Fruit fly (Drosophila melanogaster) whole organism, embryonic: ENCODE data around the gene CG15803.
A peak's percentile ranks its signal among the peaks of the same experiment; 100 is the strongest.

Experiments
- Antp ChIP-seq: fragments of 200-800 bp; sonication (Bioruptor generic); optimal IDR thresholded peaks from 3 replicates; lab custom pipeline; 2016; ENCODE audit warnings: missing biosample characterization, missing genetic modification characterization
- CG10274 ChIP-seq: fragments of 200-800 bp; sonication (Bioruptor generic); optimal IDR thresholded peaks from 3 replicates; lab custom pipeline; 2017; ENCODE audit warnings: missing biosample characterization, mild to moderate bottlenecking, missing genetic modification characterization
- CG10543 ChIP-seq: fragments of 200-800 bp; sonication (Bioruptor generic); optimal IDR thresholded peaks from 3 replicates; lab custom pipeline; 2017; ENCODE audit warnings: missing biosample characterization, mild to moderate bottlenecking, missing genetic modification characterization, moderate library complexity
- CG11085 ChIP-seq: fragments of 200-800 bp; sonication (Bioruptor generic); IDR thresholded peaks from 2 replicates; pipeline ENCODE4 v1.3.6; 2022; ENCODE audit warnings: missing biosample characterization, missing genetic modification characterization
- CG11504 ChIP-seq: fragments of 200-800 bp; sonication (Bioruptor generic); optimal IDR thresholded peaks from 3 replicates; lab custom pipeline; 2019; ENCODE audit warnings: missing biosample characterization, mild to moderate bottlenecking, missing genetic modification characterization, moderate library complexity
- CG12236 ChIP-seq: fragments of 200-800 bp; sonication (Bioruptor generic); optimal IDR thresholded peaks from 2 replicates; lab custom pipeline; 2016; ENCODE audit warnings: missing biosample characterization, missing genetic modification characterization
- CG1233 ChIP-seq: fragments of 200-800 bp; sonication (Bioruptor generic); optimal IDR thresholded peaks from 4 replicates; lab custom pipeline; 2018; ENCODE audit warnings: missing biosample characterization, mild to moderate bottlenecking, missing genetic modification characterization
- CG13287 ChIP-seq: fragments of 200-800 bp; sonication (Bioruptor generic); IDR thresholded peaks from 2 replicates; pipeline ENCODE4 v1.3.6; 2022; ENCODE audit warnings: missing biosample characterization, missing genetic modification characterization; ENCODE audit not compliant: partially characterized antibody
- CG17612 ChIP-seq: fragments of 200-800 bp; sonication (Bioruptor generic); IDR thresholded peaks from 2 replicates; pipeline ENCODE4 v1.3.6; 2022; ENCODE audit warnings: missing biosample characterization, missing genetic modification characterization
- CG17802 ChIP-seq: fragments of 200-800 bp; sonication (Bioruptor generic); optimal IDR thresholded peaks from 2 replicates; lab custom pipeline; 2018; ENCODE audit warnings: missing biosample characterization, mild to moderate bottlenecking, missing genetic modification characterization, moderate library complexity
- CG18262 ChIP-seq: fragments of 200-800 bp; optimal IDR thresholded peaks from 3 replicates; lab custom pipeline; 2019; ENCODE audit warnings: missing biosample characterization, mild to moderate bottlenecking, missing genetic modification characterization, moderate library complexity
- CG30431 ChIP-seq: fragments of 200-800 bp; sonication (Bioruptor generic); optimal IDR thresholded peaks from 2 replicates; lab custom pipeline; 2017; ENCODE audit warnings: missing biosample characterization, missing genetic modification characterization
- CG43689 ChIP-seq: fragments of 200-800 bp; sonication (Bioruptor generic); IDR thresholded peaks from 2 replicates; pipeline ENCODE4 v1.3.6; 2022; ENCODE audit warnings: missing biosample characterization, missing genetic modification characterization
- CG8359 ChIP-seq: fragments of 200-800 bp; sonication (Bioruptor generic); optimal IDR thresholded peaks from 2 replicates; lab custom pipeline; 2017; ENCODE audit warnings: missing biosample characterization, mild to moderate bottlenecking, missing genetic modification characterization, borderline replicate concordance
- CG8388 ChIP-seq: fragments of 200-800 bp; sonication (Bioruptor generic); optimal IDR thresholded peaks from 2 replicates; lab custom pipeline; 2019; ENCODE audit warnings: missing biosample characterization, mild to moderate bottlenecking, missing genetic modification characterization, moderate library complexity
- CG9797 ChIP-seq: fragments of 200-800 bp; sonication (Bioruptor generic); optimal IDR thresholded peaks from 3 replicates; lab custom pipeline; 2018; ENCODE audit warnings: missing biosample characterization, mild to moderate bottlenecking, missing genetic modification characterization
- Dad ChIP-seq: fragments of 200-800 bp; sonication (Bioruptor generic); optimal IDR thresholded peaks from 3 replicates; lab custom pipeline; 2016; ENCODE audit warnings: missing biosample characterization, missing genetic modification characterization
- Fer2 ChIP-seq: fragments of 200-800 bp; sonication (Bioruptor generic); optimal IDR thresholded peaks from 2 replicates; lab custom pipeline; 2018; ENCODE audit warnings: missing biosample characterization, mild to moderate bottlenecking, missing genetic modification characterization, moderate library complexity
- H2.0 ChIP-seq: fragments of 200-800 bp; sonication (Bioruptor generic); IDR thresholded peaks from 2 replicates; pipeline ENCODE4 v1.3.6; 2022; ENCODE audit warnings: missing biosample characterization, missing genetic modification characterization
- Hr78 ChIP-seq, 2 experiments: fragments of 200-800 bp in 1 of 2; fragments of >200 bp in 1 of 2; sonication (Bioruptor generic) in 1 of 2; optimal IDR thresholded peaks; 2 replicates each; lab custom pipeline; 2017 to 2019; ENCODE audit warnings: missing biosample characterization in 2 of 2, missing genetic modification characterization in 2 of 2, mild to moderate bottlenecking in 1 of 2, moderate library complexity in 1 of 2
- Mad ChIP-seq: fragments of 200-800 bp; sonication (Bioruptor generic); optimal IDR thresholded peaks from 2 replicates; lab custom pipeline; 2016; ENCODE audit warnings: missing biosample characterization, missing genetic modification characterization
- Mrtf ChIP-seq: fragments of 200-800 bp; sonication (Bioruptor generic); IDR thresholded peaks from 3 replicates; pipeline ENCODE4 v1.3.6; 2022; ENCODE audit warnings: missing biosample characterization, missing genetic modification characterization
- NK7.1 ChIP-seq: fragments of 200-800 bp; sonication (Bioruptor generic); optimal IDR thresholded peaks from 3 replicates; lab custom pipeline; 2016; ENCODE audit warnings: missing biosample characterization, missing genetic modification characterization
- Optix ChIP-seq: fragments of 200-800 bp; sonication (Bioruptor generic); IDR thresholded peaks from 3 replicates; pipeline ENCODE4 v1.3.6; 2022; ENCODE audit warnings: missing biosample characterization, missing genetic modification characterization
- Poxn ChIP-seq: fragments of 200-800 bp; sonication (Bioruptor generic); IDR thresholded peaks from 2 replicates; pipeline ENCODE4 v1.3.6; 2022; ENCODE audit warnings: missing biosample characterization, missing genetic modification characterization
- Six4 ChIP-seq: fragments of 200-800 bp; sonication (Bioruptor generic); optimal IDR thresholded peaks from 2 replicates; lab custom pipeline; 2016; ENCODE audit warnings: missing biosample characterization, missing genetic modification characterization
- Sox100B ChIP-seq: fragments of 200-800 bp; sonication (Bioruptor generic); optimal IDR thresholded peaks from 3 replicates; lab custom pipeline; 2018; ENCODE audit warnings: missing biosample characterization, mild to moderate bottlenecking, missing genetic modification characterization
- Sox102F ChIP-seq: fragments of 200-800 bp; sonication (Bioruptor generic); optimal IDR thresholded peaks from 2 replicates; lab custom pipeline; 2018; ENCODE audit warnings: missing biosample characterization, mild to moderate bottlenecking, missing genetic modification characterization, moderate library complexity
- Usf ChIP-seq: fragments of 200-800 bp; sonication (Bioruptor generic); optimal IDR thresholded peaks from 2 replicates; lab custom pipeline; 2017; ENCODE audit warnings: missing genotype, missing biosample characterization, missing genetic modification characterization
- Vsx1 ChIP-seq: fragments of 200-800 bp; sonication (Bioruptor generic); optimal IDR thresholded peaks from 2 replicates; lab custom pipeline; 2017; ENCODE audit warnings: missing biosample characterization, mild to moderate bottlenecking, missing genetic modification characterization, missing genetic modification reagents
- aop ChIP-seq: fragments of 200-800 bp; sonication (Bioruptor generic); IDR thresholded peaks from 2 replicates; pipeline ENCODE4 v1.3.6; 2022; ENCODE audit warnings: missing biosample characterization, missing genetic modification characterization
- cas ChIP-seq: fragments of 200-800 bp; sonication (Bioruptor generic); IDR thresholded peaks from 2 replicates; pipeline ENCODE4 v1.3.6; 2022; ENCODE audit warnings: missing biosample characterization, missing genetic modification characterization
- caup ChIP-seq: fragments of 200-800 bp; sonication (Bioruptor generic); optimal IDR thresholded peaks from 3 replicates; lab custom pipeline; 2017; ENCODE audit warnings: missing biosample characterization, mild to moderate bottlenecking, missing genetic modification characterization, moderate library complexity; ENCODE audit not compliant: severe bottlenecking
- cwo ChIP-seq: fragments of 200-800 bp; sonication (Bioruptor generic); optimal IDR thresholded peaks from 3 replicates; lab custom pipeline; 2017; ENCODE audit warnings: missing biosample characterization, missing genetic modification characterization, mild to moderate bottlenecking, moderate library complexity, missing genetic modification reagents
- dati ChIP-seq: fragments of 200-800 bp; sonication (Bioruptor generic); IDR thresholded peaks from 2 replicates; pipeline ENCODE4 v1.3.6; 2022; ENCODE audit warnings: missing biosample characterization, missing genetic modification characterization
- grau ChIP-seq: fragments of 200-800 bp; optimal IDR thresholded peaks from 3 replicates; lab custom pipeline; 2019; ENCODE audit warnings: missing biosample characterization, mild to moderate bottlenecking, missing genetic modification characterization, moderate library complexity
- kay ChIP-seq: fragments of 200-800 bp; sonication (Bioruptor generic); optimal IDR thresholded peaks from 2 replicates; lab custom pipeline; 2016; ENCODE audit warnings: missing biosample characterization, missing genetic modification characterization
- kni ChIP-seq: fragments of 200-800 bp; sonication (Bioruptor generic); optimal IDR thresholded peaks from 3 replicates; lab custom pipeline; 2017; ENCODE audit warnings: mild to moderate bottlenecking, missing biosample characterization, missing genetic modification reagents, missing genetic modification characterization
- odd ChIP-seq: fragments of 200-800 bp; sonication (Bioruptor generic); optimal IDR thresholded peaks from 2 replicates; lab custom pipeline; 2017; ENCODE audit warnings: missing biosample characterization, mild to moderate bottlenecking, missing genetic modification characterization
- slou ChIP-seq: fragments of 200-800 bp; sonication (Bioruptor generic); optimal IDR thresholded peaks from 3 replicates; lab custom pipeline; 2016; ENCODE audit warnings: missing biosample characterization, missing genetic modification characterization
- ttk ChIP-seq: fragments of 200-800 bp; sonication (Bioruptor generic); IDR thresholded peaks from 2 replicates; pipeline ENCODE4 v2.1.2; 2022; ENCODE audit warnings: missing biosample characterization, missing genetic modification characterization
- tx ChIP-seq: fragments of 200-800 bp; sonication (Bioruptor generic); optimal IDR thresholded peaks from 2 replicates; lab custom pipeline; 2016; ENCODE audit warnings: missing biosample characterization, missing genetic modification characterization
- unc-4 ChIP-seq: fragments of 200-800 bp; sonication (Bioruptor generic); IDR thresholded peaks from 2 replicates; pipeline ENCODE4 v1.3.6; 2022; ENCODE audit warnings: missing biosample characterization, missing genetic modification characterization; ENCODE audit not compliant: partially characterized antibody
- vfl ChIP-seq: fragments of 200-800 bp; sonication (Bioruptor generic); optimal IDR thresholded peaks from 2 replicates; lab custom pipeline; 2016; ENCODE audit warnings: missing biosample characterization, missing genetic modification characterization
- vvl ChIP-seq: fragments of 200-800 bp; sonication (Bioruptor generic); IDR thresholded peaks from 2 replicates; pipeline ENCODE4 v1.3.6; 2022; ENCODE audit warnings: missing biosample characterization, missing genetic modification characterization
- z ChIP-seq: fragments of 200-800 bp; sonication (Bioruptor generic); IDR thresholded peaks from 3 replicates; pipeline ENCODE4 v1.3.6; 2022; ENCODE audit warnings: missing biosample characterization, missing genetic modification characterization
- zen ChIP-seq: fragments of 200-800 bp; sonication (Bioruptor generic); optimal IDR thresholded peaks from 3 replicates; lab custom pipeline; 2018; ENCODE audit warnings: missing biosample characterization, mild to moderate bottlenecking, missing genetic modification characterization, moderate library complexity
- zf30C ChIP-seq: fragments of 200-800 bp; sonication (Bioruptor generic); optimal IDR thresholded peaks from 3 replicates; lab custom pipeline; 2018; ENCODE audit warnings: missing biosample characterization, mild to moderate bottlenecking, missing genetic modification characterization

Gene CG15803

dm6 chr3R:18402549-18403429 lies 42.3 kb upstream of the CG15803 start, which contains the start of the genes Wdr37 and koko (continued):
- TF ChIP-seq zf30C (GFP tag; lab: Kevin White, UChicago) (peak; percentile 99), Six4 (GFP tag; lab: Kevin White, UChicago) (peak; percentile 92), Hr78 (GFP tag; optimal IDR thresholded peaks at IDR 0.05; lab: Kevin White, UChicago) (peak in 1 of 2 experiments; percentile 79), Fer2 (tag; lab: Kevin White, UChicago) (peak; percentile 96), Vsx1 (GFP tag; lab: Kevin White, UChicago) (peak; percentile 80), z (GFP tag; lab: Robert Waterston, UW) (0 out of 3 replicates have a peak, but pooled peaks have one; percentile 8), Sox102F (GFP tag; lab: Kevin White, UChicago) (peak; percentile 98), dati (GFP tag; lab: Robert Waterston, UW) (peak; percentile 82; the same call in 1 of the 2 replicates), CG43689 (GFP tag; lab: Robert Waterston, UW) (peak; percentile 94), CG11504 (tag; lab: Kevin White, UChicago) (peak; percentile 97), Usf (GFP tag; lab: Kevin White, UChicago) (peak; percentile 92), Mrtf (peak; percentile 94), aop (GFP tag; lab: Robert Waterston, UW) (peak; percentile 72; the same call in 1 of the 2 replicates), Optix (GFP tag; lab: Robert Waterston, UW) (peak; percentile 87), vfl (peak; percentile 71), zen (tag; lab: Kevin White, UChicago) (peak; percentile 98), cwo (GFP tag; lab: Kevin White, UChicago) (peak; percentile 93), vvl (peak; percentile 99), CG9797 (GFP tag; lab: Kevin White, UChicago) (peak; percentile 11), Antp (GFP tag; lab: Kevin White, UChicago) (peak; percentile 81), CG30431 (GFP tag; lab: Kevin White, UChicago) (peak; percentile 79), grau (tag; lab: Kevin White, UChicago) (peak; percentile 97), NK7.1 (GFP tag; lab: Kevin White, UChicago) (peak; percentile 11), caup (GFP tag; lab: Kevin White, UChicago) (peak; percentile 94), Poxn (GFP tag; lab: Robert Waterston, UW) (peak; percentile 94), ttk (GFP tag; lab: Robert Waterston, UW) (peak; percentile 99), CG10543 (GFP tag; lab: Kevin White, UChicago) (peak; percentile 96), kni (peak; percentile 27), CG13287 (GFP tag; lab: Robert Waterston, UW) (peak; percentile 72), CG17802 (tag; lab: Kevin White, UChicago) (peak; percentile 83), tx (GFP tag; lab: Kevin White, UChicago) (peak; percentile 74), CG10274 (GFP tag; lab: Kevin White, UChicago) (peak; percentile 62), CG11085 (GFP tag; lab: Robert Waterston, UW) (peak; percentile 98), Sox100B (GFP tag; lab: Kevin White, UChicago) (peak; percentile 98), cas (peak; percentile 94), CG8388 (GFP tag; lab: Kevin White, UChicago) (peak; percentile 97), Mad (GFP tag; lab: Kevin White, UChicago) (peak; percentile 65), CG8359 (GFP tag; lab: Kevin White, UChicago) (peak; percentile 76), CG1233 (GFP tag; lab: Kevin White, UChicago) (peak; percentile 91), CG18262 (tag; lab: Kevin White, UChicago) (peak; percentile 98), odd (GFP tag; lab: Kevin White, UChicago) (peak; percentile 88), CG17612 (GFP tag; lab: Robert Waterston, UW) (peak; percentile 94), slou (GFP tag; lab: Kevin White, UChicago) (peak; percentile 94), CG12236 (GFP tag; lab: Kevin White, UChicago) (peak; percentile 59), unc-4 (GFP tag; lab: Robert Waterston, UW) (peak; percentile 66), Dad (peak; percentile 56), H2.0 (peak; percentile 96), kay (GFP tag; lab: Kevin White, UChicago) (peak; percentile 94)
